Fruit fly (Drosophila melanogaster) whole organism, prepupa: ENCODE results near the gene APC4.

Experiments used
- Blimp-1 ChIP-seq: fragments of 200-800 bp; sonication (Bioruptor generic); optimal IDR thresholded peaks from 3 replicates; lab custom pipeline; 2017; ENCODE audit warnings: missing biosample characterization, missing genetic modification characterization, mild to moderate bottlenecking, moderate library complexity, missing genetic modification reagents
- CG10631 ChIP-seq: fragments of 200-800 bp; sonication (Bioruptor generic); optimal IDR thresholded peaks from 2 replicates; lab custom pipeline; 2016; ENCODE audit warnings: missing biosample characterization, missing genetic modification characterization
- CG10669 ChIP-seq: fragments of 200-800 bp; sonication (Bioruptor generic); optimal IDR thresholded peaks from 3 replicates; lab custom pipeline; 2018; ENCODE audit warnings: missing biosample characterization, mild to moderate bottlenecking, missing genetic modification characterization, moderate library complexity
- CG11294 ChIP-seq: fragments of 200-800 bp; sonication (Bioruptor generic); IDR thresholded peaks from 2 replicates; pipeline ENCODE4 v1.3.6; 2022; ENCODE audit warnings: missing biosample characterization, missing genetic modification characterization
- CG11762 ChIP-seq: fragments of 200-800 bp; sonication (Bioruptor generic); optimal IDR thresholded peaks from 3 replicates; lab custom pipeline; 2016; ENCODE audit warnings: missing biosample characterization, missing genetic modification characterization; ENCODE audit not compliant: insufficient read depth
- CG11902 ChIP-seq: fragments of 200-800 bp; sonication (Bioruptor generic); optimal IDR thresholded peaks from 3 replicates; lab custom pipeline; 2016; ENCODE audit warnings: missing biosample characterization, missing genetic modification characterization
- CG15336 ChIP-seq: fragments of 200-800 bp; sonication (Bioruptor generic); IDR thresholded peaks from 2 replicates; pipeline ENCODE4 v1.3.6; 2022; ENCODE audit warnings: missing biosample characterization, missing genetic modification characterization
- CG1621 ChIP-seq: fragments of 200-800 bp; sonication (Bioruptor generic); optimal IDR thresholded peaks from 3 replicates; lab custom pipeline; 2018; ENCODE audit warnings: missing biosample characterization, mild to moderate bottlenecking, missing genetic modification characterization
- CG16779 ChIP-seq: fragments of 200-800 bp; sonication (Bioruptor generic); optimal IDR thresholded peaks from 3 replicates; lab custom pipeline; 2017; ENCODE audit warnings: missing biosample characterization, mild to moderate bottlenecking, missing genetic modification characterization
- CG3032 ChIP-seq: fragments of 200-800 bp; optimal IDR thresholded peaks from 2 replicates; lab custom pipeline; 2019; ENCODE audit warnings: missing biosample characterization, mild to moderate bottlenecking, missing genetic modification characterization, moderate library complexity
- CG31627 ChIP-seq: fragments of 200-800 bp; sonication (Bioruptor generic); optimal IDR thresholded peaks from 3 replicates; lab custom pipeline; 2016; ENCODE audit warnings: missing biosample characterization, missing genetic modification characterization
- CG34406 ChIP-seq: fragments of 200-800 bp; sonication (Bioruptor generic); optimal IDR thresholded peaks from 3 replicates; lab custom pipeline; 2016; ENCODE audit warnings: missing biosample characterization, missing genetic modification characterization
- CG6163 ChIP-seq: fragments of 200-800 bp; sonication (Bioruptor generic); IDR thresholded peaks from 3 replicates; pipeline ENCODE4 v1.3.6; 2022; ENCODE audit warnings: missing biosample characterization, missing genetic modification characterization
- CG6276 ChIP-seq: fragments of 200-800 bp; sonication (Bioruptor generic); optimal IDR thresholded peaks from 2 replicates; lab custom pipeline; 2017; ENCODE audit warnings: missing biosample characterization, mild to moderate bottlenecking, missing genetic modification characterization
- CG6792 ChIP-seq: fragments of 200-800 bp; sonication (Bioruptor generic); optimal IDR thresholded peaks from 3 replicates; lab custom pipeline; 2016; ENCODE audit warnings: missing biosample characterization, missing genetic modification characterization
- CG6808 ChIP-seq: fragments of 200-800 bp; sonication (Bioruptor generic); optimal IDR thresholded peaks from 3 replicates; lab custom pipeline; 2017; ENCODE audit warnings: missing biosample characterization, missing genetic modification characterization, mild to moderate bottlenecking, moderate library complexity, missing genetic modification reagents
- CG6854 ChIP-seq: fragments of 200-800 bp; sonication (Bioruptor generic); optimal IDR thresholded peaks from 2 replicates; lab custom pipeline; 2017; ENCODE audit warnings: missing biosample characterization, mild to moderate bottlenecking, missing genetic modification characterization
- CG7368 ChIP-seq: fragments of 200-800 bp; sonication (Bioruptor generic); optimal IDR thresholded peaks from 3 replicates; lab custom pipeline; 2016; ENCODE audit warnings: missing biosample characterization, missing genetic modification characterization
- CG8319 ChIP-seq: fragments of 200-800 bp; sonication (Bioruptor generic); optimal IDR thresholded peaks from 3 replicates; lab custom pipeline; 2016; ENCODE audit warnings: missing biosample characterization, missing genetic modification characterization
- CG8632 ChIP-seq: fragments of 200-800 bp; sonication (Bioruptor generic); optimal IDR thresholded peaks from 3 replicates; lab custom pipeline; 2016; ENCODE audit warnings: missing biosample characterization, missing genetic modification characterization
- Eip75B ChIP-seq: fragments of 200-800 bp; sonication (Bioruptor generic); optimal IDR thresholded peaks from 3 replicates; lab custom pipeline; 2016; ENCODE audit warnings: missing biosample characterization, missing genetic modification characterization
- Eip78C ChIP-seq: fragments of 200-800 bp; sonication (Bioruptor generic); peaks from one replicate; lab custom pipeline; 2016; ENCODE audit warnings: missing biosample characterization, missing genetic modification characterization
- Eip93F ChIP-seq: fragments of 200-800 bp; sonication (Bioruptor generic); optimal IDR thresholded peaks from 2 replicates; lab custom pipeline; 2016; ENCODE audit warnings: missing biosample characterization, mild to moderate bottlenecking, missing genetic modification characterization
- Ets21C ChIP-seq: fragments of 200-800 bp; sonication (Bioruptor generic); optimal IDR thresholded peaks from 3 replicates; lab custom pipeline; 2016; ENCODE audit warnings: missing biosample characterization, missing genetic modification characterization
- Ets96B ChIP-seq: fragments of 200-800 bp; optimal IDR thresholded peaks from 2 replicates; lab custom pipeline; 2019; ENCODE audit warnings: missing biosample characterization, mild to moderate bottlenecking, missing genetic modification characterization, moderate library complexity
- Gug ChIP-seq: fragments of 200-800 bp; sonication (Bioruptor generic); IDR thresholded peaks from 2 replicates; pipeline ENCODE4 v1.3.6; 2022; ENCODE audit warnings: missing biosample characterization, missing genetic modification characterization
- Hr39 ChIP-seq: fragments of 200-800 bp; sonication (Bioruptor generic); optimal IDR thresholded peaks from 2 replicates; lab custom pipeline; 2016; ENCODE audit warnings: missing biosample characterization, missing genetic modification characterization
- OdsH ChIP-seq: fragments of 200-800 bp; sonication (Bioruptor generic); optimal IDR thresholded peaks from 3 replicates; lab custom pipeline; 2016; ENCODE audit warnings: missing biosample characterization, missing genetic modification characterization
- Smox ChIP-seq: fragments of 200-800 bp; sonication (Bioruptor generic); optimal IDR thresholded peaks from 3 replicates; lab custom pipeline; 2016; ENCODE audit warnings: missing biosample characterization, missing genetic modification characterization
- Sox102F ChIP-seq: fragments of 200-800 bp; sonication (Bioruptor generic); optimal IDR thresholded peaks from 2 replicates; lab custom pipeline; 2016; ENCODE audit warnings: missing biosample characterization, mild to moderate bottlenecking, missing genetic modification characterization
- Sox14 ChIP-seq: fragments of 200-800 bp; sonication (Bioruptor generic); optimal IDR thresholded peaks from 3 replicates; lab custom pipeline; 2016; ENCODE audit warnings: missing biosample characterization, missing genetic modification characterization
- Sox15 ChIP-seq: fragments of 200-800 bp; sonication (Bioruptor generic); optimal IDR thresholded peaks from 3 replicates; lab custom pipeline; 2016; ENCODE audit warnings: missing biosample characterization, missing genetic modification characterization
- achi ChIP-seq: fragments of 200-800 bp; sonication (Bioruptor generic); optimal IDR thresholded peaks from 3 replicates; lab custom pipeline; 2016; ENCODE audit warnings: missing biosample characterization, missing genetic modification characterization
- cyc ChIP-seq: fragments of 200-800 bp; sonication (Bioruptor generic); optimal IDR thresholded peaks from 3 replicates; lab custom pipeline; 2016; ENCODE audit warnings: missing biosample characterization, missing genetic modification characterization
- dsx ChIP-seq: fragments of 200-800 bp; optimal IDR thresholded peaks from 3 replicates; lab custom pipeline; 2019; ENCODE audit warnings: missing biosample characterization, mild to moderate bottlenecking, missing genetic modification characterization, moderate library complexity; ENCODE audit not compliant: poor library complexity, severe bottlenecking
- eg ChIP-seq: fragments of 200-800 bp; sonication (Bioruptor generic); IDR thresholded peaks from 3 replicates; pipeline ENCODE4 v1.3.6; 2022; ENCODE audit warnings: missing biosample characterization, missing genetic modification characterization
- esn ChIP-seq: fragments of 200-800 bp; sonication (Bioruptor generic); optimal IDR thresholded peaks from 2 replicates; lab custom pipeline; 2016; ENCODE audit warnings: missing biosample characterization, mild to moderate bottlenecking, missing genetic modification characterization, moderate library complexity
- fd59A ChIP-seq: fragments of 200-800 bp; sonication (Bioruptor generic); optimal IDR thresholded peaks from 2 replicates; lab custom pipeline; 2017; ENCODE audit warnings: missing biosample characterization, mild to moderate bottlenecking, missing genetic modification characterization, missing genetic modification reagents
- fd85E ChIP-seq: fragments of 200-800 bp; sonication (Bioruptor generic); optimal IDR thresholded peaks from 3 replicates; lab custom pipeline; 2016; ENCODE audit warnings: missing biosample characterization, missing genetic modification characterization
- lz ChIP-seq: fragments of 200-800 bp; sonication (Bioruptor generic); optimal IDR thresholded peaks from 3 replicates; lab custom pipeline; 2016; ENCODE audit warnings: missing biosample characterization, missing genetic modification characterization
- pdm3 ChIP-seq: fragments of 200-800 bp; sonication (Bioruptor generic); optimal IDR thresholded peaks from 3 replicates; lab custom pipeline; 2016; ENCODE audit warnings: missing biosample characterization, missing genetic modification characterization
- spab ChIP-seq: fragments of 200-800 bp; sonication (Bioruptor generic); optimal IDR thresholded peaks from 2 replicates; lab custom pipeline; 2017; ENCODE audit warnings: missing biosample characterization, mild to moderate bottlenecking, missing genetic modification characterization, missing genetic modification reagents
- ss ChIP-seq, 2 experiments: fragments of 200-800 bp; sonication (Bioruptor generic); optimal IDR thresholded peaks; 2 replicates in 1 of 2; 3 replicates in 1 of 2; lab custom pipeline; 2017 to 2018; ENCODE audit warnings: mild to moderate bottlenecking in 2 of 2, missing biosample characterization in 2 of 2, missing genetic modification characterization in 2 of 2, moderate library complexity in 1 of 2
- svp ChIP-seq: fragments of 200-800 bp; sonication (Bioruptor generic); peaks from one replicate; lab custom pipeline; 2016; ENCODE audit warnings: missing biosample characterization, missing genetic modification characterization
- vri ChIP-seq: fragments of 200-800 bp; sonication (Bioruptor generic); optimal IDR thresholded peaks from 3 replicates; lab custom pipeline; 2016; ENCODE audit warnings: missing biosample characterization, mild to moderate bottlenecking, missing genetic modification characterization

Gene APC4

dm6 chrX:9046986-9047385 lies 35.7 kb upstream of the APC4 start (continued):
- TF ChIP-seq CG1621 (tag; lab: Kevin White, UChicago) (peak; percentile 40), Sox102F (no peak), CG15336 (peak; percentile 87), CG16779 (tag; lab: Kevin White, UChicago) (no peak), CG6854 (GFP tag; lab: Kevin White, UChicago) (no peak), CG7368 (GFP tag; lab: Kevin White, UChicago) (peak; percentile 30), CG6276 (GFP tag; lab: Kevin White, UChicago) (peak; percentile 72), Blimp-1 (GFP tag; lab: Kevin White, UChicago) (no peak), ss (GFP tag; optimal IDR thresholded peaks at IDR 0.05; lab: Kevin White, UChicago) (peak; percentile 16 to 47), eg (GFP tag; lab: Robert Waterston, UW) (peak; percentile 88), Ets21C (GFP tag; lab: Kevin White, UChicago) (no peak), CG6163 (peak; percentile 90), lz (GFP tag; lab: Kevin White, UChicago) (peak; percentile 5), Eip93F (no peak), esn (no peak), fd59A (GFP tag; lab: Kevin White, UChicago) (peak; percentile 37), spab (GFP tag; lab: Kevin White, UChicago) (no peak), dsx (GFP tag; lab: Kevin White, UChicago) (peak; percentile 50), Eip78C (GFP tag; lab: Kevin White, UChicago) (peak; percentile 82), Sox14 (GFP tag; lab: Kevin White, UChicago) (peak; percentile 66), vri (GFP tag; lab: Kevin White, UChicago) (no peak), svp (GFP tag; lab: Kevin White, UChicago) (peak; percentile 52), CG11762 (GFP tag; lab: Kevin White, UChicago) (peak; percentile 48), achi (peak; percentile 58), Sox15 (GFP tag; lab: Kevin White, UChicago) (peak; percentile 49), Ets96B (tag; lab: Kevin White, UChicago) (peak; percentile 66), cyc (GFP tag; lab: Kevin White, UChicago) (peak; percentile 47), CG6792 (peak; percentile 24), CG10631 (peak; percentile 45), pdm3 (GFP tag; lab: Kevin White, UChicago) (peak; percentile 73), Hr39 (GFP tag; lab: Kevin White, UChicago) (peak; percentile 58)

DNA sequence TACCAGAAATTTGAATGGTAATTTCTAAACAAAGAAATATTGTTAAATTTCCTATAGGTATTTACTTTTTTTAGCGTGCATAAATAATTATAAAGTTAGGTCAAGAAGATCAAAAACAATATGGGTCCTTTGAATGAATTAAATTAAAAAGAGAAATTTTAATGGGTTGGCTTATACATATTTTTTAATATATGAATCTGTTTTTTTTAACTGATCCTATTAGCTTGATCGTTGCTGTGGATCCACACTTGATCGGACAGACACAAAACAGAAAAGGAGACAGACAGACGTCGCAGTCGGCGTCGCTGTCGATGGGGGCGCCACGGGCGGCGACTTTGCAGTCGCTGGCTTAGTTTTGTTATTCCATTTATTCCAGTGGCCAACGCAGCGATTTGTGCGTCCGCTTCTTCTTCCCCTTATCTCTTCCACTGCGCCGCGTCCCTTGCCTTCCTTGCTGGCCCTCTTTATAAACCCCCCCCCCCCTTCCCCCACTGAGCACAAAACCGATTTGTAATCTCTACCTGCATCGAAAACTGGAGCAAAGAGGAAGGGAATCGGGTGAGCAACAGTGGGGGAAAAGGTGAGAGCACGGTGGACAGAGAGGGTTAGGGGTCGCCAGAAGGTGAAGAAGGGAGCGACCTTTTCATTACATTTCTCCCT lies 34.9 kb upstream of the APC4 start:
- peak; percentile 17 for TF ChIP-seq CG11902
- TF ChIP-seq Gug (GFP tag; lab: Robert Waterston, UW): peak; percentile 58
- TF ChIP-seq CG6808 (GFP tag; lab: Kevin White, UChicago): peak; percentile 88
- peak; percentile 92 for TF ChIP-seq CG3032 (tag; lab: Kevin White, UChicago)
- TF ChIP-seq Eip78C (GFP tag; lab: Kevin White, UChicago): peak; percentile 96
- peak; percentile 80 for TF ChIP-seq eg (GFP tag; lab: Robert Waterston, UW)
- TF ChIP-seq dsx (GFP tag; lab: Kevin White, UChicago): peak; percentile 87
- TF ChIP-seq fd59A (GFP tag; lab: Kevin White, UChicago): peak; percentile 81
- peak; percentile 79 to 80 for TF ChIP-seq ss (GFP tag; optimal IDR thresholded peaks at IDR 0.05; lab: Kevin White, UChicago)
- TF ChIP-seq Hr39 (GFP tag; lab: Kevin White, UChicago): peak; percentile 17
- TF ChIP-seq CG10669 (GFP tag; lab: Kevin White, UChicago): peak; percentile 82
- TF ChIP-seq spab (GFP tag; lab: Kevin White, UChicago): peak; percentile 81
- peak; percentile 57 for TF ChIP-seq Smox
- peak; percentile 70 for TF ChIP-seq CG6792
- peak; percentile 45 for TF ChIP-seq CG7368 (GFP tag; lab: Kevin White, UChicago)
- TF ChIP-seq CG15336: peak; percentile 89
- peak; percentile 71 for TF ChIP-seq CG6276 (GFP tag; lab: Kevin White, UChicago)
- TF ChIP-seq CG8632 (GFP tag; lab: Kevin White, UChicago): peak; percentile 81
- peak; percentile 60 for TF ChIP-seq CG1621 (tag; lab: Kevin White, UChicago)
- TF ChIP-seq Sox15 (GFP tag; lab: Kevin White, UChicago): peak; percentile 34
- TF ChIP-seq Eip75B (GFP tag; lab: Kevin White, UChicago): peak; percentile 76
- TF ChIP-seq Sox102F: peak; percentile 48
- TF ChIP-seq CG6854 (GFP tag; lab: Kevin White, UChicago): peak; percentile 40
- TF ChIP-seq CG34406: peak; percentile 76
- peak; percentile 17 for TF ChIP-seq CG31627 (GFP tag; lab: Kevin White, UChicago)
- TF ChIP-seq Ets21C (GFP tag; lab: Kevin White, UChicago): no peak
- peak; percentile 74 for TF ChIP-seq Sox14 (GFP tag; lab: Kevin White, UChicago)
- peak; percentile 18 for TF ChIP-seq fd85E (GFP tag; lab: Kevin White, UChicago)
- peak; percentile 78 for TF ChIP-seq OdsH (GFP tag; lab: Kevin White, UChicago)
- peak; percentile 81 for TF ChIP-seq achi
- no peak for TF ChIP-seq CG11294
- TF ChIP-seq CG10631: peak; percentile 77
- TF ChIP-seq lz (GFP tag; lab: Kevin White, UChicago): peak; percentile 58
- TF ChIP-seq esn: peak; percentile 63
- TF ChIP-seq CG8319 (GFP tag; lab: Kevin White, UChicago): peak; percentile 42
- TF ChIP-seq pdm3 (GFP tag; lab: Kevin White, UChicago): peak; percentile 85
